Worm (Caenorhabditis elegans) whole organism, L1 larva: ENCODE measurements around the gene fli-1.

Experiments
- C34B4.2 ChIP-seq: sonication (generic microtip); optimal IDR thresholded peaks from 2 replicates; lab custom pipeline; 2017; ENCODE audit warnings: mild to moderate bottlenecking, missing genetic modification characterization, missing compliant biosample characterization
- F16B12.6 ChIP-seq: fragments of 150-350 bp; optimal IDR thresholded peaks from 2 replicates; lab custom pipeline; 2014; ENCODE audit warnings: missing biosample characterization, missing genetic modification characterization
- Y116A8C.19 ChIP-seq: sonication (generic microtip); optimal IDR thresholded peaks from 2 replicates; lab custom pipeline; 2016; ENCODE audit warnings: missing compliant biosample characterization, missing genetic modification characterization, borderline replicate concordance
- aha-1 ChIP-seq: fragments of 150-350 bp; optimal IDR thresholded peaks from 2 replicates; lab custom pipeline; 2014; ENCODE audit warnings: missing biosample characterization, missing genetic modification characterization
- ama-1 ChIP-seq: fragments of 150-350 bp; optimal IDR thresholded peaks from 2 replicates; lab custom pipeline; 2014
- blmp-1 ChIP-seq: fragments of 150-350 bp; optimal IDR thresholded peaks from 2 replicates; lab custom pipeline; 2014; ENCODE audit warnings: missing biosample characterization, missing genetic modification characterization
- ceh-63 ChIP-seq: fragments of 200-800 bp; sonication (Bioruptor generic); optimal IDR thresholded peaks from 2 replicates; lab custom pipeline; 2018; ENCODE audit warnings: mild to moderate bottlenecking, missing genetic modification characterization, missing compliant biosample characterization
- ceh-90 ChIP-seq: sonication (generic microtip); optimal IDR thresholded peaks from 2 replicates; lab custom pipeline; 2016; ENCODE audit warnings: missing genetic modification characterization, missing compliant biosample characterization
- ces-1 ChIP-seq: fragments of 150-350 bp; optimal IDR thresholded peaks from 2 replicates; lab custom pipeline; 2014; ENCODE audit warnings: missing biosample characterization, missing genetic modification reagents, missing genetic modification characterization
- dpl-1 ChIP-seq, 3 experiments: fragments of 150-350 bp in 2 of 3; sonication (generic microtip) in 1 of 3; optimal IDR thresholded peaks; 2 replicates each; lab custom pipeline; 2014 to 2017; ENCODE audit warnings: missing biosample characterization in 3 of 3, missing genetic modification characterization in 3 of 3, missing genetic modification reagents in 3 of 3
- efl-3 ChIP-seq: fragments of 200-800 bp; sonication (Bioruptor generic); optimal IDR thresholded peaks from 2 replicates; lab custom pipeline; 2018; ENCODE audit warnings: mild to moderate bottlenecking, missing genetic modification characterization, missing compliant biosample characterization
- elt-2 ChIP-seq: sonication (generic microtip); optimal IDR thresholded peaks from 2 replicates; lab custom pipeline; 2016; ENCODE audit warnings: missing genetic modification characterization, mild to moderate bottlenecking, inconsistent platforms, missing compliant biosample characterization, missing genetic modification reagents
- elt-3 ChIP-seq, 6 experiments: fragments of 150-350 bp in 1 of 6; sonication (generic microtip); optimal IDR thresholded peaks; 2 replicates each; lab custom pipeline; 2017 to 2018; ENCODE audit warnings: missing biosample characterization in 6 of 6, missing genetic modification characterization in 6 of 6, inconsistent platforms in 1 of 6
- ets-5 ChIP-seq: fragments of 200-800 bp; sonication (Bioruptor generic); IDR thresholded peaks from 2 replicates; pipeline ENCODE4 v1.3.6; 2022; ENCODE audit warnings: missing genetic modification characterization, missing compliant biosample characterization
- fkh-8 ChIP-seq: sonication (generic microtip); optimal IDR thresholded peaks from 2 replicates; lab custom pipeline; 2016; ENCODE audit warnings: mild to moderate bottlenecking, missing genetic modification characterization, missing compliant biosample characterization
- fos-1 ChIP-seq: fragments of 150-350 bp; optimal IDR thresholded peaks from 2 replicates; lab custom pipeline; 2014; ENCODE audit warnings: missing biosample characterization, missing genetic modification characterization
- grh-1 ChIP-seq: fragments of 200-800 bp; sonication (Bioruptor generic); IDR thresholded peaks from 2 replicates; pipeline ENCODE4 v1.3.6; 2022; ENCODE audit warnings: missing genetic modification reagents, missing genetic modification characterization, missing compliant biosample characterization
- hlh-17 ChIP-seq: fragments of 200-800 bp; sonication (Bioruptor generic); optimal IDR thresholded peaks from 2 replicates; lab custom pipeline; 2018; ENCODE audit warnings: missing genetic modification characterization, mild to moderate bottlenecking, missing compliant biosample characterization, moderate library complexity, borderline replicate concordance
- hpl-2 ChIP-seq: fragments of 150-350 bp; optimal IDR thresholded peaks from 2 replicates; lab custom pipeline; 2014; ENCODE audit warnings: missing biosample characterization, missing genetic modification reagents, missing genetic modification characterization
- irx-1 ChIP-seq: sonication (generic microtip); optimal IDR thresholded peaks from 2 replicates; lab custom pipeline; 2016; ENCODE audit warnings: missing genetic modification characterization, missing compliant biosample characterization
- isw-1 ChIP-seq: fragments of 200-800 bp; sonication (Bioruptor generic); IDR thresholded peaks from 2 replicates; pipeline ENCODE4 v1.3.6; 2022; ENCODE audit warnings: missing genetic modification characterization, missing compliant biosample characterization
- jun-1 ChIP-seq: fragments of 150-350 bp; optimal IDR thresholded peaks from 2 replicates; lab custom pipeline; 2014; ENCODE audit warnings: missing biosample characterization, missing genetic modification reagents, missing genetic modification characterization
- lin-13 ChIP-seq: fragments of 150-350 bp; optimal IDR thresholded peaks from 2 replicates; lab custom pipeline; 2014; ENCODE audit warnings: missing biosample characterization, missing genetic modification reagents, missing genetic modification characterization
- lin-14 ChIP-seq: fragments of 200-800 bp; sonication (Bioruptor generic); optimal IDR thresholded peaks from 2 replicates; lab custom pipeline; 2018; ENCODE audit warnings: mild to moderate bottlenecking, missing genetic modification characterization, moderate library complexity, missing compliant biosample characterization
- lin-35 ChIP-seq, 2 experiments: fragments of 150-350 bp; optimal IDR thresholded peaks; 2 replicates each; lab custom pipeline; 2014; ENCODE audit warnings: missing biosample characterization in 2 of 2, missing genetic modification characterization in 2 of 2, missing genetic modification reagents in 2 of 2
- lin-39 ChIP-seq: fragments of 150-350 bp; optimal IDR thresholded peaks from 2 replicates; lab custom pipeline; 2014; ENCODE audit warnings: missing biosample characterization, missing genetic modification reagents, missing genetic modification characterization
- lir-3 ChIP-seq: sonication (generic microtip); optimal IDR thresholded peaks from 2 replicates; lab custom pipeline; 2016; ENCODE audit warnings: mild to moderate bottlenecking, missing genetic modification characterization, moderate library complexity, missing compliant biosample characterization; ENCODE audit not compliant: poor library complexity
- lsy-2 ChIP-seq, 2 experiments: fragments of 150-350 bp; optimal IDR thresholded peaks; 2 replicates each; lab custom pipeline; 2014; ENCODE audit warnings: missing biosample characterization in 2 of 2, missing genetic modification characterization in 2 of 2
- mdl-1 ChIP-seq, 2 experiments: fragments of 150-350 bp; optimal IDR thresholded peaks; 2 replicates each; lab custom pipeline; 2014 to 2017; ENCODE audit warnings: missing biosample characterization in 2 of 2, missing genetic modification characterization in 2 of 2, inconsistent platforms in 1 of 2
- mef-2 ChIP-seq: fragments of 150-350 bp; optimal IDR thresholded peaks from 2 replicates; lab custom pipeline; 2014; ENCODE audit warnings: missing biosample characterization, missing genetic modification characterization
- mep-1 ChIP-seq: fragments of 150-350 bp; optimal IDR thresholded peaks from 2 replicates; lab custom pipeline; 2014; ENCODE audit warnings: missing biosample characterization, missing genetic modification characterization
- nhr-11 ChIP-seq: fragments of 150-350 bp; optimal IDR thresholded peaks from 2 replicates; lab custom pipeline; 2014; ENCODE audit warnings: missing biosample characterization, missing genetic modification characterization
- nhr-12 ChIP-seq: sonication (generic microtip); optimal IDR thresholded peaks from 2 replicates; lab custom pipeline; 2017; ENCODE audit warnings: missing biosample characterization, missing genetic modification characterization
- nhr-19 ChIP-seq: fragments of 200-800 bp; sonication (Bioruptor generic); conservative IDR thresholded peaks from 2 replicates; pipeline ENCODE4 v1.3.6; 2022; ENCODE audit warnings: missing genetic modification characterization, missing compliant biosample characterization
- nhr-20 ChIP-seq: sonication (generic microtip); optimal IDR thresholded peaks from 2 replicates; lab custom pipeline; 2016; ENCODE audit warnings: mild to moderate bottlenecking, missing genetic modification characterization, missing compliant biosample characterization
- nhr-237 ChIP-seq: fragments of 150-350 bp; optimal IDR thresholded peaks from 2 replicates; lab custom pipeline; 2014; ENCODE audit warnings: missing biosample characterization, missing genetic modification characterization
- nhr-47 ChIP-seq: sonication (generic microtip); optimal IDR thresholded peaks from 2 replicates; lab custom pipeline; 2016; ENCODE audit warnings: mild to moderate bottlenecking, missing genetic modification characterization, moderate library complexity, missing compliant biosample characterization
- nhr-90 ChIP-seq: sonication (generic microtip); optimal IDR thresholded peaks from 2 replicates; lab custom pipeline; 2016; ENCODE audit warnings: mild to moderate bottlenecking, missing genetic modification characterization, missing compliant biosample characterization; ENCODE audit not compliant: poor library complexity
- pqm-1 ChIP-seq: sonication (generic microtip); optimal IDR thresholded peaks from 3 replicates; lab custom pipeline; 2017; ENCODE audit warnings: missing biosample characterization, missing genetic modification characterization
- skn-1 ChIP-seq: fragments of 150-350 bp; optimal IDR thresholded peaks from 2 replicates; lab custom pipeline; 2014; ENCODE audit warnings: missing biosample characterization, missing genetic modification characterization
- snpc-4 ChIP-seq: fragments of 150-350 bp; optimal IDR thresholded peaks from 2 replicates; lab custom pipeline; 2014; ENCODE audit warnings: missing biosample characterization, missing genetic modification characterization
- snu-23 ChIP-seq: sonication (generic microtip); optimal IDR thresholded peaks from 2 replicates; lab custom pipeline; 2016; ENCODE audit warnings: missing genetic modification characterization, missing compliant biosample characterization
- sox-4 ChIP-seq: sonication (generic microtip); optimal IDR thresholded peaks from 2 replicates; lab custom pipeline; 2016; ENCODE audit warnings: missing genetic modification characterization, missing compliant biosample characterization
- sup-37 ChIP-seq: fragments of 200-800 bp; sonication (Bioruptor generic); optimal IDR thresholded peaks from 2 replicates; lab custom pipeline; 2018; ENCODE audit warnings: mild to moderate bottlenecking, missing genetic modification characterization, missing compliant biosample characterization
- swsn-7 ChIP-seq: sonication (generic microtip); optimal IDR thresholded peaks from 2 replicates; lab custom pipeline; 2016; ENCODE audit warnings: missing genetic modification characterization, missing compliant biosample characterization
- tbx-2 ChIP-seq: sonication (generic microtip); optimal IDR thresholded peaks from 2 replicates; lab custom pipeline; 2016; ENCODE audit warnings: missing genetic modification characterization, missing compliant biosample characterization
- unc-30 ChIP-seq: sonication (generic microtip); optimal IDR thresholded peaks from 2 replicates; lab custom pipeline; 2017; ENCODE audit warnings: missing biosample characterization, missing genetic modification characterization
- unc-86 ChIP-seq: sonication (generic microtip); optimal IDR thresholded peaks from 2 replicates; lab custom pipeline; 2016; ENCODE audit warnings: missing genetic modification characterization, missing compliant biosample characterization
- unc-98 ChIP-seq: fragments of 200-800 bp; sonication (Bioruptor generic); IDR thresholded peaks from 2 replicates; pipeline ENCODE4 v1.3.6; 2022; ENCODE audit warnings: missing genetic modification characterization, missing compliant biosample characterization
- vab-15 ChIP-seq: sonication (generic microtip); optimal IDR thresholded peaks from 2 replicates; lab custom pipeline; 2017; ENCODE audit warnings: missing genotype, mild to moderate bottlenecking, missing genetic modification characterization, missing compliant biosample characterization
- zag-1 ChIP-seq: fragments of 150-350 bp; optimal IDR thresholded peaks from 2 replicates; lab custom pipeline; 2014; ENCODE audit warnings: missing biosample characterization, missing genetic modification characterization
- zip-4 ChIP-seq: fragments of 200-800 bp; sonication (Bioruptor generic); optimal IDR thresholded peaks from 2 replicates; lab custom pipeline; 2018; ENCODE audit warnings: mild to moderate bottlenecking, missing genetic modification characterization, moderate library complexity, missing compliant biosample characterization
- ztf-4 ChIP-seq: fragments of 150-350 bp; optimal IDR thresholded peaks from 2 replicates; lab custom pipeline; 2014; ENCODE audit warnings: missing biosample characterization, missing genetic modification characterization

The fli-1 gene

ce11 chrIII:8683679-8684263 is at the start of gene fli-1:
TSS of gene fli-1 (minus strand) at chrIII:8683736.
- TF ChIP-seq nhr-12 (tag; lab: Kevin White, UChicago) (no peak), ets-5 (GFP tag; lab: Robert Waterston, UW) (no peak), unc-98 (GFP tag; lab: Robert Waterston, UW) (0 out of 2 replicates have a peak, but pooled peaks have one; percentile 13), isw-1 (GFP tag; lab: Robert Waterston, UW) (no peak), efl-3 (GFP tag; lab: Kevin White, UChicago) (no peak), nhr-90 (tag; lab: Kevin White, UChicago) (peak; percentile 35), zip-4 (GFP tag; lab: Kevin White, UChicago) (no peak), lin-35 (GFP tag; optimal IDR thresholded peaks at IDR 0.05; lab: Kevin White, UChicago) (peak in 1 of 2 experiments; percentile 32), hpl-2 (GFP tag; lab: Kevin White, UChicago) (no peak), elt-3 (tag; optimal IDR thresholded peaks at IDR 0.05; lab: Kevin White, UChicago) (no peak), vab-15 (tag; lab: Kevin White, UChicago) (no peak), unc-86 (tag; lab: Kevin White, UChicago) (no peak), nhr-11 (tag; lab: Kevin White, UChicago) (no peak), fkh-8 (peak; percentile 11), ztf-4 (tag; lab: Kevin White, UChicago) (no peak), ceh-63 (no peak), lin-39 (no peak), mep-1 (tag; lab: Kevin White, UChicago) (peak; percentile 44), lir-3 (tag; lab: Kevin White, UChicago) (peak; percentile 38), sup-37 (GFP tag; lab: Kevin White, UChicago) (no peak), ces-1 (GFP tag; lab: Kevin White, UChicago) (no peak), F16B12.6 (tag; lab: Kevin White, UChicago) (no peak), nhr-20 (tag; lab: Kevin White, UChicago) (no peak), snu-23 (peak; percentile 28), nhr-237 (tag; lab: Kevin White, UChicago) (no peak), lsy-2 (tag; optimal IDR thresholded peaks at IDR 0.05; lab: Kevin White, UChicago) (peak; percentile 7 to 33), lin-13 (GFP tag; lab: Kevin White, UChicago) (no peak), fos-1 (tag; lab: Kevin White, UChicago) (no peak), tbx-2 (tag; lab: Kevin White, UChicago) (no peak), snpc-4 (no peak), mdl-1 (tag; optimal IDR thresholded peaks at IDR 0.05; lab: Kevin White, UChicago) (no peak), dpl-1 (GFP tag; optimal IDR thresholded peaks at IDR 0.05; lab: Kevin White, UChicago) (peak in 1 of 3 experiments; percentile 36), irx-1 (tag; lab: Kevin White, UChicago) (no peak), zag-1 (tag; lab: Kevin White, UChicago) (no peak), swsn-7 (tag; lab: Kevin White, UChicago) (peak; percentile 5), jun-1 (no peak), mef-2 (tag; lab: Kevin White, UChicago) (no peak), nhr-19 (no peak), blmp-1 (tag; lab: Kevin White, UChicago) (peak; percentile 22), hlh-17 (no peak), Y116A8C.19 (tag; lab: Kevin White, UChicago) (no peak), unc-30 (no peak), ceh-90 (tag; lab: Kevin White, UChicago) (peak; percentile 60), C34B4.2 (tag; lab: Kevin White, UChicago) (no peak), elt-2 (tag; lab: Kevin White, UChicago) (no peak), aha-1 (no peak), skn-1 (tag; lab: Kevin White, UChicago) (peak; percentile 16), grh-1 (no peak), nhr-47 (tag; lab: Kevin White, UChicago) (peak; percentile 45), sox-4 (tag; lab: Kevin White, UChicago) (no peak), lin-14 (peak; percentile 82), ama-1 (lab: Kevin White, UChicago) (no peak), pqm-1 (tag; lab: Kevin White, UChicago) (no peak)
